Worm (Caenorhabditis elegans): ENCODE measurements around the gene str-178.

ce11 chrV:12733465-12734248 is 17.3 kb upstream of the str-178 start, which contains the start of the genes dhs-21 and xbx-9:
- TF ChIP-seq tra-4 (tag; optimal IDR thresholded peaks at IDR 0.05) (no peak), hmbx-1 (tag; optimal IDR thresholded peaks at IDR 0.05) (no peak), B0310.2 (tag; optimal IDR thresholded peaks at IDR 0.05) (no peak), aly-1 (tag; optimal IDR thresholded peaks at IDR 0.05) (no peak), ceh-36 (tag; optimal IDR thresholded peaks at IDR 0.05) (no peak), pes-1 (GFP tag; IDR thresholded peaks at IDR 0.05) (no peak), flt-1 (GFP tag; IDR thresholded peaks at IDR 0.05) (no peak), ets-7 (tag; optimal IDR thresholded peaks at IDR 0.05) (no peak)
